Fruit fly (Drosophila melanogaster) Kc167 (cell line): ENCODE measurements around the gene CG5928.

Source experiments
- Myc ChIP-seq: fragments of >200 bp; optimal IDR thresholded peaks from 2 replicates; lab custom pipeline; 2017; ENCODE audit warnings: missing external identifiers
- Sin3A ChIP-seq: fragments of >200 bp; optimal IDR thresholded peaks from 2 replicates; lab custom pipeline; 2018; ENCODE audit warnings: missing external identifiers
- h ChIP-seq: fragments of >200 bp; optimal IDR thresholded peaks from 3 replicates; lab custom pipeline; 2018; ENCODE audit warnings: missing external identifiers
- insv ChIP-seq: fragments of >200 bp; optimal IDR thresholded peaks from 3 replicates; lab custom pipeline; 2018; ENCODE audit warnings: missing external identifiers
- psq ChIP-seq: fragments of >200 bp; optimal IDR thresholded peaks from 2 replicates; lab custom pipeline; 2017; ENCODE audit warnings: missing external identifiers
- ttk ChIP-seq: sonication (Bioruptor generic); optimal IDR thresholded peaks from 2 replicates; lab custom pipeline; 2017; ENCODE audit warnings: missing external identifiers

- TF ChIP-seq insv (lab: Kevin White, UChicago) (no peak), h (lab: Kevin White, UChicago) (no peak), ttk (lab: Kevin White, UChicago) (no peak), Sin3A (lab: Kevin White, UChicago) (no peak), psq (lab: Kevin White, UChicago) (no peak), Myc (lab: Kevin White, UChicago) (no peak)
Observed at dm6 chrX:6039431-6040016, 28.2 kb upstream of the CG5928 start, which contains the start of gene CG5937.
